Fruit fly (Drosophila melanogaster): ENCODE data around the gene ort.
A peak's percentile ranks its signal among the peaks of the same experiment; 100 is the strongest.

The ort gene

dm6 chr3R:19622005-19622404 lies 37.5 kb upstream of the ort start (continued):
- TF ChIP-seq Sry-δ (GFP tag; optimal IDR thresholded peaks at IDR 0.05) (no peak), ERR (GFP tag; optimal IDR thresholded peaks at IDR 0.05) (no peak), gsb-n (tag; optimal IDR thresholded peaks at IDR 0.05) (no peak), CG12299 (tag; optimal IDR thresholded peaks at IDR 0.05) (no peak), jumu (GFP tag; optimal IDR thresholded peaks at IDR 0.05) (no peak), CG1832 (GFP tag; optimal IDR thresholded peaks at IDR 0.05) (no peak), CG12942 (GFP tag; optimal IDR thresholded peaks at IDR 0.05) (no peak), CG8924 (tag; optimal IDR thresholded peaks at IDR 0.05) (no peak), da (GFP tag; optimal IDR thresholded peaks at IDR 0.05) (no peak), Six4 (GFP tag; optimal IDR thresholded peaks at IDR 0.05) (no peak), CG32767 (GFP tag; IDR thresholded peaks at IDR 0.05) (no peak), Fer3 (tag; optimal IDR thresholded peaks at IDR 0.05) (no peak), ci (GFP tag; IDR thresholded peaks at IDR 0.05) (no peak), CG10274 (GFP tag; optimal IDR thresholded peaks at IDR 0.05) (no peak), B-H1 (GFP tag; IDR thresholded peaks at IDR 0.05) (no peak), dimm (GFP tag; IDR thresholded peaks at IDR 0.05) (no peak), zfh2 (GFP tag; optimal IDR thresholded peaks at IDR 0.05) (no peak), PHDP (tag; optimal IDR thresholded peaks at IDR 0.05) (peak; percentile 35), CG13296 (GFP tag; optimal IDR thresholded peaks at IDR 0.05) (peak; percentile 24), CG1233 (GFP tag; optimal IDR thresholded peaks at IDR 0.05) (no peak), tin (GFP tag; optimal IDR thresholded peaks at IDR 0.05) (no peak), Hr39 (optimal IDR thresholded peaks at IDR 0.05) (no peak), vnd (GFP tag; IDR thresholded peaks at IDR 0.05; ENCODE audit: partially characterized antibody) (peak; percentile 38; the same call in 1 of the 3 replicates)

dm6 chr3R:19623606-19624005 lies 35.9 kb upstream of the ort start:
- peak; percentile 48 for TF ChIP-seq bcd (GFP tag; optimal IDR thresholded peaks at IDR 0.05)
- TF ChIP-seq stc (GFP tag; IDR thresholded peaks at IDR 0.05) = 0 out of 2 replicates have a peak, but pooled peaks have one; percentile 39
- peak; percentile 44 for TF ChIP-seq Vsx1 (GFP tag; optimal IDR thresholded peaks at IDR 0.05)
- no peak for TF ChIP-seq cad (GFP tag; optimal IDR thresholded peaks at IDR 0.05)
- no peak for TF ChIP-seq CG4282 (GFP tag; optimal IDR thresholded peaks at IDR 0.05)
- peak; percentile 55 for TF ChIP-seq CG18599 (GFP tag; optimal IDR thresholded peaks at IDR 0.05)
- peak; percentile 64 for TF ChIP-seq CG14050 (GFP tag; IDR thresholded peaks at IDR 0.05)
- 0 out of 3 replicates have a peak, but pooled peaks have one; percentile 59 for TF ChIP-seq ase (GFP tag; IDR thresholded peaks at IDR 0.05)
- peak; percentile 59 for TF ChIP-seq repo (GFP tag; optimal IDR thresholded peaks at IDR 0.05)
- TF ChIP-seq abd-A (tag; optimal IDR thresholded peaks at IDR 0.05) = no peak
- no peak for TF ChIP-seq CG15479 (GFP tag; optimal IDR thresholded peaks at IDR 0.05)
- TF ChIP-seq sc (optimal IDR thresholded peaks at IDR 0.05) = no peak
- peak; percentile 11 for TF ChIP-seq sc (GFP tag; optimal IDR thresholded peaks at IDR 0.05)
- TF ChIP-seq Side (GFP tag; optimal IDR thresholded peaks at IDR 0.05) = peak; percentile 32
- peak; percentile 28 for TF ChIP-seq CG9817 (tag; optimal IDR thresholded peaks at IDR 0.05)
- no peak for TF ChIP-seq CG11398 (GFP tag; optimal IDR thresholded peaks at IDR 0.05)
- no peak for TF ChIP-seq pan (optimal IDR thresholded peaks at IDR 0.05)
- TF ChIP-seq pan (GFP tag; optimal IDR thresholded peaks at IDR 0.05 in 1 of 2, IDR thresholded peaks at IDR 0.05 in 1 of 2) = peak in 1 of 2 experiments; percentile 62
- TF ChIP-seq Fer1 (GFP tag; optimal IDR thresholded peaks at IDR 0.05) = peak; percentile 15
- TF ChIP-seq CG9727 (GFP tag; optimal IDR thresholded peaks at IDR 0.05) = peak; percentile 42
- no peak for TF ChIP-seq CG3407 (GFP tag; optimal IDR thresholded peaks at IDR 0.05)
- TF ChIP-seq CG4820 (GFP tag; optimal IDR thresholded peaks at IDR 0.05) = peak; percentile 45
- TF ChIP-seq CG31441 (GFP tag; IDR thresholded peaks at IDR 0.05) = peak; percentile 67
- TF ChIP-seq Nf-YB (GFP tag; optimal IDR thresholded peaks at IDR 0.05) = no peak
- no peak for TF ChIP-seq CG4617 (GFP tag; optimal IDR thresholded peaks at IDR 0.05; ENCODE audit: borderline replicate concordance)
- no peak for TF ChIP-seq chinmo (GFP tag; IDR thresholded peaks at IDR 0.05; ENCODE audit: partially characterized antibody)
- TF ChIP-seq disco-r (GFP tag; optimal IDR thresholded peaks at IDR 0.05) = no peak
- TF ChIP-seq lmd (GFP tag; IDR thresholded peaks at IDR 0.05) = peak; percentile 73
- peak; percentile 69 for TF ChIP-seq slbo (GFP tag; IDR thresholded peaks at IDR 0.05)
- TF ChIP-seq Hmr (GFP tag; optimal IDR thresholded peaks at IDR 0.05) = peak; percentile 43
